Fruit fly (Drosophila melanogaster) S2 (cell line): ENCODE data around the gene CG31482.

Experiments used
- CG8478 ChIP-seq: fragments of >200 bp; optimal IDR thresholded peaks from 2 replicates; lab custom pipeline; 2018
- CTCF ChIP-seq, 2 experiments: fragments of >200 bp; optimal IDR thresholded peaks; 2 replicates each; lab custom pipeline; 2018

dm6 chr3R:6608814-6609213 lies 7.8 kb downstream of the CG31482 start, which contains the start of gene glob2:
- TF ChIP-seq CTCF (optimal IDR thresholded peaks at IDR 0.05; lab: Kevin White, UChicago) (no peak), CG8478 (no peak)
